Worm (Caenorhabditis elegans): Measurements from ENCODE around the gene hsp-43.
A peak's percentile ranks its signal among the peaks of the same experiment; 100 is the strongest.

The hsp-43 gene

ce11 chrX:6219892-6220291 is 15.5 kb downstream of the hsp-43 start (continued):
- no peak for TF ChIP-seq C34B4.2 (tag; optimal IDR thresholded peaks at IDR 0.05)
- TF ChIP-seq sup-37 (GFP tag; optimal IDR thresholded peaks at IDR 0.05) = no peak
- no peak for TF ChIP-seq ztf-11 (tag; optimal IDR thresholded peaks at IDR 0.05)
- no peak for TF ChIP-seq aly-2 (tag; optimal IDR thresholded peaks at IDR 0.05)
- no peak for TF ChIP-seq mef-2 (tag; optimal IDR thresholded peaks at IDR 0.05)
- TF ChIP-seq hlh-17 (GFP tag; optimal IDR thresholded peaks at IDR 0.05; ENCODE audit: borderline replicate concordance) = no peak
- peak; percentile 46 for TF ChIP-seq fkh-8 (tag; optimal IDR thresholded peaks at IDR 0.05)
- peak; percentile 9 to 68 for TF ChIP-seq lin-35 (GFP tag; optimal IDR thresholded peaks at IDR 0.05)
- no peak for TF ChIP-seq Y116A8C.19 (tag; optimal IDR thresholded peaks at IDR 0.05; ENCODE audit: borderline replicate concordance)
- TF ChIP-seq tbx-2 (tag; optimal IDR thresholded peaks at IDR 0.05) = peak; percentile 55
- no peak for TF ChIP-seq efl-3 (GFP tag; optimal IDR thresholded peaks at IDR 0.05)
- no peak for TF ChIP-seq fkh-10 (GFP tag; optimal IDR thresholded peaks at IDR 0.05)
- no peak for TF ChIP-seq ama-1 (optimal IDR thresholded peaks at IDR 0.05)
- peak; percentile 74 for TF ChIP-seq nhr-85 (tag)
- no peak for TF ChIP-seq nhr-12 (tag; optimal IDR thresholded peaks at IDR 0.05)
- TF ChIP-seq zip-4 (GFP tag; optimal IDR thresholded peaks at IDR 0.05) = no peak
- no peak for TF ChIP-seq ceh-90 (tag; optimal IDR thresholded peaks at IDR 0.05)
- TF ChIP-seq rnt-1 (tag; optimal IDR thresholded peaks at IDR 0.05) = peak; percentile 77
- TF ChIP-seq nhr-11 (tag; optimal IDR thresholded peaks at IDR 0.05) = no peak
- peak; percentile 24 to 55 (median 31) for TF ChIP-seq ceh-82 (tag; optimal IDR thresholded peaks at IDR 0.05)
- no peak for TF ChIP-seq tlp-1 (tag; optimal IDR thresholded peaks at IDR 0.05)
- TF ChIP-seq unc-62 (GFP tag; optimal IDR thresholded peaks at IDR 0.05) = no peak
- no peak for TF ChIP-seq hlh-4 (tag; optimal IDR thresholded peaks at IDR 0.05)
- TF ChIP-seq vab-15 (tag; optimal IDR thresholded peaks at IDR 0.05) = no peak
- no peak for TF ChIP-seq ceh-63 (GFP tag; optimal IDR thresholded peaks at IDR 0.05)
- no peak for TF ChIP-seq unc-130 (tag; optimal IDR thresholded peaks at IDR 0.05)
- no peak for TF ChIP-seq mab-9 (GFP tag; IDR thresholded peaks at IDR 0.05)
- peak; percentile 69 for TF ChIP-seq C16A3.4 (tag; optimal IDR thresholded peaks at IDR 0.05)
- TF ChIP-seq nhr-84 (tag; optimal IDR thresholded peaks at IDR 0.05) = no peak
- no peak for TF ChIP-seq hpl-2 (GFP tag; optimal IDR thresholded peaks at IDR 0.05)
- no peak for TF ChIP-seq F16B12.6 (tag; optimal IDR thresholded peaks at IDR 0.05)
- TF ChIP-seq swsn-7 (tag; optimal IDR thresholded peaks at IDR 0.05) = peak; percentile 50
- peak; percentile 23 for TF ChIP-seq lir-3 (tag; optimal IDR thresholded peaks at IDR 0.05; ENCODE audit: poor library complexity)
- TF ChIP-seq egl-27 (tag; optimal IDR thresholded peaks at IDR 0.05) = no peak
- peak; percentile 64 for TF ChIP-seq xbp-1 (tag; optimal IDR thresholded peaks at IDR 0.05)
- peak in 1 of 2 experiments; percentile 52 for TF ChIP-seq mdl-1 (tag; optimal IDR thresholded peaks at IDR 0.05)
- peak; percentile 56 for TF ChIP-seq mep-1 (tag; optimal IDR thresholded peaks at IDR 0.05)
- no peak for TF ChIP-seq pax-3 (tag; optimal IDR thresholded peaks at IDR 0.05)
- peak; percentile 72 for TF ChIP-seq nhr-71 (tag; optimal IDR thresholded peaks at IDR 0.05)
- peak in 1 of 6 experiments; percentile 58 for TF ChIP-seq elt-3 (tag; optimal IDR thresholded peaks at IDR 0.05)
- TF ChIP-seq snpc-4 (tag; optimal IDR thresholded peaks at IDR 0.05) = no peak
- no peak for TF ChIP-seq lin-15B (tag; optimal IDR thresholded peaks at IDR 0.05)
- TF ChIP-seq lin-39 (tag; optimal IDR thresholded peaks at IDR 0.05) = no peak
- no peak for TF ChIP-seq ceh-8 (GFP tag; optimal IDR thresholded peaks at IDR 0.05)
- TF ChIP-seq ces-1 (GFP tag; optimal IDR thresholded peaks at IDR 0.05) = no peak
- TF ChIP-seq nhr-28 (tag; optimal IDR thresholded peaks at IDR 0.05) = no peak
- peak; percentile 72 for TF ChIP-seq dsc-1 (tag; optimal IDR thresholded peaks at IDR 0.05)
- no peak for TF ChIP-seq blmp-1 (tag; optimal IDR thresholded peaks at IDR 0.05)
- TF ChIP-seq nhr-237 (tag; optimal IDR thresholded peaks at IDR 0.05) = no peak
- TF ChIP-seq unc-98 (GFP tag; IDR thresholded peaks at IDR 0.05) = peak; percentile 5; the same call in 1 of the 2 replicates
- TF ChIP-seq dpl-1 (GFP tag; optimal IDR thresholded peaks at IDR 0.05) = no peak
- no peak for TF ChIP-seq pag-3 (tag; optimal IDR thresholded peaks at IDR 0.05; ENCODE audit: borderline replicate concordance, insufficient read depth)
- TF ChIP-seq elt-2 (tag; optimal IDR thresholded peaks at IDR 0.05) = no peak

All from whole organism, L1 larva.